Fruit fly (Drosophila melanogaster) whole organism, embryonic: ENCODE results near the gene CG15347.

Experiments
- C15 ChIP-seq: fragments of 200-800 bp; sonication (Bioruptor generic); IDR thresholded peaks from 3 replicates; pipeline ENCODE4 v1.3.6; 2022; ENCODE audit warnings: missing biosample characterization, missing genetic modification characterization
- Lpt ChIP-seq: fragments of >200 bp; optimal IDR thresholded peaks from 2 replicates; lab custom pipeline; 2018; ENCODE audit warnings: missing biosample characterization, missing genetic modification characterization
- Meics ChIP-seq: fragments of 200-800 bp; sonication (Bioruptor generic); optimal IDR thresholded peaks from 2 replicates; lab custom pipeline; 2017; ENCODE audit warnings: missing biosample characterization, mild to moderate bottlenecking, missing genetic modification characterization
- ken ChIP-seq: fragments of 200-800 bp; sonication (Bioruptor generic); IDR thresholded peaks from 3 replicates; pipeline ENCODE4 v1.3.6; 2022; ENCODE audit warnings: missing biosample characterization, missing genetic modification characterization
- trh ChIP-seq: fragments of 200-800 bp; sonication (Bioruptor generic); optimal IDR thresholded peaks from 2 replicates; lab custom pipeline; 2016; ENCODE audit warnings: missing biosample characterization, missing genetic modification characterization

- TF ChIP-seq Meics (GFP tag; lab: Kevin White, UChicago) = peak; percentile 22
- TF ChIP-seq trh (GFP tag; lab: Kevin White, UChicago) = no peak
- TF ChIP-seq C15 = no peak
- TF ChIP-seq ken (GFP tag; lab: Robert Waterston, UW) = no peak
- TF ChIP-seq Lpt (GFP tag; lab: Kevin White, UChicago) = no peak
Observed at dm6 chrX:8444883-8445572, 15.7 kb downstream of the CG15347 start.
